Worm (Caenorhabditis elegans): ENCODE measurements around the gene fbxa-16.

DNA sequence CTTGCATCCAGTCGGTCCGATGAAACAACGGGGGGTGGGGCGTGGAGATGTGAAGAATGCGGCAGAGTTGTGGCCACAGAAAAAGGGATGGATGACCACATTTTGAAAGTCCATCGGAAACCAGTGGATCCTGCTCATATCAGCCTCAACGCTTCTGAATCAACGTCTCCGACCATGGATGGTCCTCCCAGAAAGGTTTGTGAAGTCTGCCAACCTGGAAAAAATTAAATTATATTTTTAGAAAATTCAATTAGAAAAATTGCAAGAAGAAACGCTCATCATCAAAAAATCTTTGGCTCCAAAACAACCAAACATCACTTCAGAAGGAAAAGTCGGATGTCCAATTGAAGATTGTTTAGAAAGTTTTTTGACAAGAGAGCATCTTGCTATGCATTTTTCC is 21.7 kb downstream of the fbxa-16 start, which contains the start of gene Y73B3A.8:
- TF ChIP-seq him-1 (tag; optimal IDR thresholded peaks at IDR 0.05) (no peak), W03F9.2 (tag; optimal IDR thresholded peaks at IDR 0.05) (no peak)
